Fruit fly (Drosophila melanogaster) whole organism, embryonic: ENCODE measurements around the gene CG7173.

ENCODE experiments used
- BEAF-32 ChIP-seq: fragments of 200-800 bp; sonication (Bioruptor generic); optimal IDR thresholded peaks from 3 replicates; lab custom pipeline; 2017; ENCODE audit warnings: missing biosample characterization, missing genetic modification characterization, mild to moderate bottlenecking, moderate library complexity, missing genetic modification reagents
- CG10366 ChIP-seq: fragments of 200-800 bp; sonication (Bioruptor generic); IDR thresholded peaks from 2 replicates; pipeline ENCODE4 v1.3.6; 2022; ENCODE audit warnings: missing biosample characterization, missing genetic modification characterization
- CG10565 ChIP-seq: fragments of 200-800 bp; sonication (Bioruptor generic); optimal IDR thresholded peaks from 3 replicates; lab custom pipeline; 2016; ENCODE audit warnings: missing biosample characterization, mild to moderate bottlenecking, missing genetic modification characterization
- CG10959 ChIP-seq: fragments of 200-800 bp; sonication (Bioruptor generic); IDR thresholded peaks from 2 replicates; pipeline ENCODE4 v1.3.6; 2022; ENCODE audit warnings: missing biosample characterization, missing genetic modification characterization
- CG11247 ChIP-seq: fragments of 200-800 bp; sonication (Bioruptor generic); IDR thresholded peaks from 2 replicates; pipeline ENCODE4 v1.3.6; 2022; ENCODE audit warnings: missing biosample characterization, missing genetic modification characterization
- CG11504 ChIP-seq: fragments of 200-800 bp; sonication (Bioruptor generic); optimal IDR thresholded peaks from 3 replicates; lab custom pipeline; 2019; ENCODE audit warnings: missing biosample characterization, mild to moderate bottlenecking, missing genetic modification characterization, moderate library complexity
- CG11723 ChIP-seq: fragments of 200-800 bp; sonication (Bioruptor generic); optimal IDR thresholded peaks from 2 replicates; lab custom pipeline; 2017; ENCODE audit warnings: missing biosample characterization, mild to moderate bottlenecking, missing genetic modification characterization
- CG13775 ChIP-seq: fragments of 200-800 bp; sonication (Bioruptor generic); optimal IDR thresholded peaks from 3 replicates; lab custom pipeline; 2017; ENCODE audit warnings: missing biosample characterization, mild to moderate bottlenecking, missing genetic modification characterization
- CG14014 ChIP-seq: fragments of 200-800 bp; sonication (Bioruptor generic); IDR thresholded peaks from 2 replicates; pipeline ENCODE4 v1.3.6; 2022; ENCODE audit warnings: missing biosample characterization, missing genetic modification characterization
- CG14667 ChIP-seq: fragments of 200-800 bp; sonication (Bioruptor generic); IDR thresholded peaks from 2 replicates; pipeline ENCODE4 v1.3.6; 2022; ENCODE audit warnings: missing biosample characterization, missing genetic modification characterization
- CG1529 ChIP-seq: fragments of 200-800 bp; sonication (Bioruptor generic); optimal IDR thresholded peaks from 3 replicates; lab custom pipeline; 2018; ENCODE audit warnings: missing biosample characterization, missing genetic modification characterization
- CG1647 ChIP-seq: fragments of 200-800 bp; sonication (Bioruptor generic); optimal IDR thresholded peaks from 3 replicates; lab custom pipeline; 2016; ENCODE audit warnings: missing biosample characterization, missing genetic modification characterization
- CG17802 ChIP-seq: fragments of 200-800 bp; sonication (Bioruptor generic); optimal IDR thresholded peaks from 2 replicates; lab custom pipeline; 2018; ENCODE audit warnings: missing biosample characterization, mild to moderate bottlenecking, missing genetic modification characterization, moderate library complexity
- CG2116 ChIP-seq: fragments of 200-800 bp; sonication (Bioruptor generic); optimal IDR thresholded peaks from 3 replicates; lab custom pipeline; 2018; ENCODE audit warnings: missing biosample characterization, mild to moderate bottlenecking, missing genetic modification characterization
- CG2889 ChIP-seq: fragments of 200-800 bp; sonication (Bioruptor generic); IDR thresholded peaks from 3 replicates; pipeline ENCODE4 v1.3.6; 2022; ENCODE audit warnings: missing biosample characterization, missing genetic modification characterization
- CG31224 ChIP-seq: fragments of 200-800 bp; sonication (Bioruptor generic); IDR thresholded peaks from 2 replicates; pipeline ENCODE4 v1.3.6; 2022; ENCODE audit warnings: missing biosample characterization, missing genetic modification characterization
- CG3726 ChIP-seq: fragments of 200-800 bp; sonication (Bioruptor generic); IDR thresholded peaks from 3 replicates; pipeline ENCODE4, ENCODE4 v1.3.6; 2022; ENCODE audit warnings: missing biosample characterization, missing genetic modification characterization
- CG4707 ChIP-seq: fragments of 200-800 bp; sonication (Bioruptor generic); optimal IDR thresholded peaks from 2 replicates; lab custom pipeline; 2018; ENCODE audit warnings: missing biosample characterization, mild to moderate bottlenecking, missing genetic modification characterization, moderate library complexity
- CG5245 ChIP-seq: fragments of 200-800 bp; sonication (Bioruptor generic); optimal IDR thresholded peaks from 3 replicates; lab custom pipeline; 2016; ENCODE audit warnings: missing biosample characterization, missing genetic modification characterization
- CG7271 ChIP-seq: fragments of 200-800 bp; sonication (Bioruptor generic); optimal IDR thresholded peaks from 2 replicates; lab custom pipeline; 2018; ENCODE audit warnings: missing biosample characterization, mild to moderate bottlenecking, missing genetic modification characterization, moderate library complexity
- CG7786 ChIP-seq: fragments of 200-800 bp; sonication (Bioruptor generic); optimal IDR thresholded peaks from 2 replicates; lab custom pipeline; 2016; ENCODE audit warnings: missing biosample characterization, missing genetic modification characterization
- CG8281 ChIP-seq: fragments of 200-800 bp; sonication (Bioruptor generic); optimal IDR thresholded peaks from 2 replicates; lab custom pipeline; 2018; ENCODE audit warnings: missing biosample characterization, mild to moderate bottlenecking, missing genetic modification characterization, moderate library complexity
- CG9817 ChIP-seq: fragments of 200-800 bp; sonication (Bioruptor generic); optimal IDR thresholded peaks from 2 replicates; lab custom pipeline; 2018; ENCODE audit warnings: missing biosample characterization, mild to moderate bottlenecking, missing genetic modification characterization, moderate library complexity
- CG9932 ChIP-seq: fragments of 200-800 bp; sonication (Bioruptor generic); IDR thresholded peaks from 2 replicates; pipeline ENCODE4 v1.3.6; 2022; ENCODE audit warnings: missing biosample characterization, missing genetic modification characterization
- Dad ChIP-seq: fragments of 200-800 bp; sonication (Bioruptor generic); optimal IDR thresholded peaks from 3 replicates; lab custom pipeline; 2016; ENCODE audit warnings: missing biosample characterization, missing genetic modification characterization
- Doc3 ChIP-seq: fragments of 200-800 bp; sonication (Bioruptor generic); IDR thresholded peaks from 3 replicates; pipeline ENCODE4 v1.3.6; 2022; ENCODE audit warnings: missing biosample characterization, missing genetic modification characterization; ENCODE audit not compliant: partially characterized antibody
- E2f1 ChIP-seq: fragments of 200-800 bp; sonication (Bioruptor generic); IDR thresholded peaks from 2 replicates; pipeline ENCODE4 v1.3.6; 2022; ENCODE audit warnings: missing biosample characterization, missing genetic modification characterization
- Fer1 ChIP-seq: fragments of 200-800 bp; sonication (Bioruptor generic); optimal IDR thresholded peaks from 2 replicates; lab custom pipeline; 2017; ENCODE audit warnings: missing biosample characterization, mild to moderate bottlenecking, missing genetic modification characterization
- HHEX ChIP-seq: fragments of 200-800 bp; sonication (Bioruptor generic); optimal IDR thresholded peaks from 3 replicates; lab custom pipeline; 2017; ENCODE audit warnings: missing biosample characterization, mild to moderate bottlenecking, missing genetic modification characterization, missing genetic modification reagents
- HLH3B ChIP-seq: fragments of 200-800 bp; sonication (Bioruptor generic); IDR thresholded peaks from 2 replicates; pipeline ENCODE4 v1.3.6; 2022; ENCODE audit warnings: missing biosample characterization, missing genetic modification characterization
- Hr39 ChIP-seq: fragments of >200 bp; optimal IDR thresholded peaks from 2 replicates; lab custom pipeline; 2017
- Neu2 ChIP-seq: fragments of 200-800 bp; sonication (Bioruptor generic); optimal IDR thresholded peaks from 3 replicates; lab custom pipeline; 2016; ENCODE audit warnings: missing biosample characterization, missing genetic modification characterization, borderline replicate concordance
- Nf-YA ChIP-seq: fragments of 200-800 bp; sonication (Bioruptor generic); IDR thresholded peaks from 2 replicates; pipeline ENCODE4 v1.3.6; 2022; ENCODE audit warnings: missing biosample characterization, missing genetic modification characterization
- Usf ChIP-seq: fragments of 200-800 bp; sonication (Bioruptor generic); optimal IDR thresholded peaks from 2 replicates; lab custom pipeline; 2017; ENCODE audit warnings: missing genotype, missing biosample characterization, missing genetic modification characterization
- cato ChIP-seq: fragments of 200-800 bp; sonication (Bioruptor generic); optimal IDR thresholded peaks from 2 replicates; lab custom pipeline; 2016; ENCODE audit warnings: missing biosample characterization, missing genetic modification characterization, borderline replicate concordance
- crp ChIP-seq, 2 experiments: fragments of 200-800 bp; sonication (Bioruptor generic); optimal IDR thresholded peaks; 2 replicates in 1 of 2; 3 replicates in 1 of 2; lab custom pipeline; 2017; ENCODE audit warnings: missing biosample characterization in 2 of 2, missing genetic modification characterization in 2 of 2, mild to moderate bottlenecking in 1 of 2, moderate library complexity in 1 of 2
- eve ChIP-seq, 2 experiments: fragments of >200 bp; optimal IDR thresholded peaks; 2 replicates each; lab custom pipeline; 2017; ENCODE audit warnings: missing biosample characterization in 2 of 2, missing genetic modification characterization in 2 of 2
- eyg ChIP-seq: fragments of 200-800 bp; sonication (Bioruptor generic); optimal IDR thresholded peaks from 3 replicates; lab custom pipeline; 2016; ENCODE audit warnings: missing biosample characterization, missing genetic modification characterization
- fu2 ChIP-seq: fragments of 200-800 bp; sonication (Bioruptor generic); optimal IDR thresholded peaks from 2 replicates; lab custom pipeline; 2016; ENCODE audit warnings: missing biosample characterization, missing genetic modification characterization
- hth ChIP-seq: fragments of >200 bp; optimal IDR thresholded peaks from 2 replicates; lab custom pipeline; 2017; ENCODE audit warnings: inconsistent platforms
- kah ChIP-seq: fragments of 200-800 bp; sonication (Bioruptor generic); optimal IDR thresholded peaks from 2 replicates; lab custom pipeline; 2018; ENCODE audit warnings: missing biosample characterization, mild to moderate bottlenecking, missing genetic modification characterization
- knrl ChIP-seq: fragments of 200-800 bp; sonication (Bioruptor generic); IDR thresholded peaks from 3 replicates; pipeline ENCODE4 v1.3.6; 2022; ENCODE audit warnings: missing biosample characterization, missing genetic modification characterization; ENCODE audit not compliant: partially characterized antibody
- nmo ChIP-seq: fragments of 200-800 bp; sonication (Bioruptor generic); optimal IDR thresholded peaks from 2 replicates; lab custom pipeline; 2018; ENCODE audit warnings: missing biosample characterization, mild to moderate bottlenecking, missing genetic modification characterization, moderate library complexity
- repo ChIP-seq: fragments of 200-800 bp; sonication (Bioruptor generic); optimal IDR thresholded peaks from 2 replicates; lab custom pipeline; 2016; ENCODE audit warnings: missing biosample characterization, missing genetic modification characterization
- sima ChIP-seq: fragments of 200-800 bp; sonication (Bioruptor generic); optimal IDR thresholded peaks from 2 replicates; lab custom pipeline; 2016; ENCODE audit warnings: missing biosample characterization, missing genetic modification characterization
- tna ChIP-seq: fragments of 200-800 bp; sonication (Bioruptor generic); IDR thresholded peaks from 2 replicates; pipeline ENCODE4 v1.3.6; 2022; ENCODE audit warnings: missing biosample characterization, missing genetic modification characterization; ENCODE audit not compliant: partially characterized antibody
- wek ChIP-seq: fragments of 200-800 bp; sonication (Bioruptor generic); optimal IDR thresholded peaks from 3 replicates; lab custom pipeline; 2018; ENCODE audit warnings: missing biosample characterization, mild to moderate bottlenecking, missing genetic modification characterization, moderate library complexity
- yki ChIP-seq: fragments of >200 bp; optimal IDR thresholded peaks from 3 replicates; lab custom pipeline; 2018
- zfh1 ChIP-seq: fragments of 200-800 bp; sonication (Bioruptor generic); IDR thresholded peaks from 3 replicates; pipeline ENCODE4 v1.3.6; 2022; ENCODE audit warnings: missing biosample characterization, missing genetic modification characterization
- zfh2 ChIP-seq: fragments of 200-800 bp; sonication (Bioruptor generic); optimal IDR thresholded peaks from 2 replicates; lab custom pipeline; 2016; ENCODE audit warnings: missing biosample characterization, missing genetic modification characterization

CG7173 gene

dm6 chr3L:21507354-21507928 lies 50.6 kb downstream of the CG7173 start, which contains the start of the genes Glg1 and M6 (continued):
- TF ChIP-seq CG10565 (no peak), CG11723 (GFP tag; lab: Kevin White, UChicago) (peak; percentile 14), Dad (peak; percentile 49), CG9817 (peak; percentile 67), yki (lab: Kevin White, UChicago) (no peak), CG2889 (no peak), zfh2 (GFP tag; lab: Kevin White, UChicago) (peak; percentile 76), kah (GFP tag; lab: Kevin White, UChicago) (no peak), fu2 (peak; percentile 51), nmo (GFP tag; lab: Kevin White, UChicago) (peak; percentile 82), Fer1 (peak; percentile 73), eyg (GFP tag; lab: Kevin White, UChicago) (no peak), CG10959 (GFP tag; lab: Robert Waterston, UW) (no peak), CG10366 (GFP tag; lab: Robert Waterston, UW) (peak; percentile 54; the same call in 1 of the 2 replicates), CG7786 (GFP tag; lab: Kevin White, UChicago) (peak; percentile 72), crp (GFP tag; optimal IDR thresholded peaks at IDR 0.05; lab: Kevin White, UChicago) (peak in 1 of 2 experiments; percentile 29), E2f1 (GFP tag; lab: Robert Waterston, UW) (0 out of 2 replicates have a peak, but pooled peaks have one; percentile 21), wek (no peak), CG3726 (GFP tag; lab: Robert Waterston, UW) (no peak), CG1647 (GFP tag; lab: Kevin White, UChicago) (peak; percentile 42), cato (GFP tag; lab: Kevin White, UChicago) (peak; percentile 10), CG1529 (GFP tag; lab: Kevin White, UChicago) (no peak), CG8281 (tag; lab: Kevin White, UChicago) (no peak), hth (lab: Kevin White, UChicago) (no peak), sima (GFP tag; lab: Kevin White, UChicago) (no peak), Neu2 (GFP tag; lab: Kevin White, UChicago) (peak; percentile 99), repo (GFP tag; lab: Kevin White, UChicago) (no peak), Usf (GFP tag; lab: Kevin White, UChicago) (peak; percentile 19), tna (GFP tag; lab: Robert Waterston, UW) (peak; percentile 94), CG14667 (GFP tag; lab: Robert Waterston, UW) (peak; percentile 15; the same call in 1 of the 2 replicates), CG9932 (GFP tag; lab: Robert Waterston, UW) (peak; percentile 83), CG14014 (peak; percentile 49; the same call in 1 of the 2 replicates), HHEX (GFP tag; lab: Kevin White, UChicago) (peak; percentile 47), CG17802 (tag; lab: Kevin White, UChicago) (peak; percentile 18), CG5245 (GFP tag; lab: Kevin White, UChicago) (no peak), CG4707 (no peak), CG31224 (GFP tag; lab: Robert Waterston, UW) (0 out of 2 replicates have a peak, but pooled peaks have one; percentile 41), knrl (peak; percentile 96), HLH3B (GFP tag; lab: Robert Waterston, UW) (peak; percentile 35; the same call in 1 of the 2 replicates), CG13775 (GFP tag; lab: Kevin White, UChicago) (peak; percentile 72), eve (GFP tag; optimal IDR thresholded peaks at IDR 0.05; lab: Kevin White, UChicago) (no peak), CG11247 (no peak), CG2116 (peak; percentile 80), CG7271 (tag; lab: Kevin White, UChicago) (no peak), BEAF-32 (GFP tag; lab: Kevin White, UChicago) (peak; percentile 97), Hr39 (lab: Kevin White, UChicago) (no peak), Nf-YA (no peak), CG11504 (tag; lab: Kevin White, UChicago) (peak; percentile 81), Doc3 (peak; percentile 94), zfh1 (GFP tag; lab: Robert Waterston, UW) (peak; percentile 57; the same call in 2 of the 3 replicates)
